Fruit fly (Drosophila melanogaster): Measurements from ENCODE around the gene Tmf.

Tmf gene

DNA sequence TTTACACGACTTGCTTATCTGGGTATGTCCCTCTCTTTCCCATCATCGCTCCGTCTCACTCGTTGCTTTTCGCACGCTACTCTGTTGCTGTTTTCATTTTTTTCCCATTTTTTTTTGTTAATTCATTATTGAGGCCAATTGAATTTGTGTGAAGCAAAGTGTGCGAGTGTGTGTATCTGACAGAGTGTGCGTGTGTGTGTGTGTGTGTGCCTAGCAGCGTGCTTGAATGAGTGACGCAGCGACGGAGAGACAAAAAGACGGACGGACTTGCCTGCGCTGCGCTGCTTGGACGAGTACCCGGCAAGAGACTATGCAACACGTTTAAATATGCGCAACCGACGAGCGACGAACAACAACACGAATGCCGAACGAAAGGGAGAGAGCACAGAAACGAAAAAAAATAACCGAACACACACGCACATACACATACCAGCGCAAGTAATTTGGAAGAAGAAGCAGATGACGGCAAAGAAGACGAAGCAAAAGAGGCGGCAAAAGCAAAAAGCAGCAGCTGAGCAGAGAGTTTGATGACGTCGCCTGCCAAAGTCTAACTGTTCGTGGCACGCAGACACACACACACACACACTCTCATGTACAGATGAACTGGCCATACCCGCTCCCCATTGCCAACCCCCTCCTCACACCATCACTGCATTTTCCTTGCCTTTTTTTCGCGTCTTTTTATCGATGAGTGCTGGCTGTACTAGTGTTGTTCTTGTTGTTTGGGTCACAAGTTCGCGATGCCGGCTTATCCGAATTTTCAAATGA is 18.6 kb downstream of the Tmf start:
- TF ChIP-seq noc (tag; optimal IDR thresholded peaks at IDR 0.05), result no peak

DNA sequence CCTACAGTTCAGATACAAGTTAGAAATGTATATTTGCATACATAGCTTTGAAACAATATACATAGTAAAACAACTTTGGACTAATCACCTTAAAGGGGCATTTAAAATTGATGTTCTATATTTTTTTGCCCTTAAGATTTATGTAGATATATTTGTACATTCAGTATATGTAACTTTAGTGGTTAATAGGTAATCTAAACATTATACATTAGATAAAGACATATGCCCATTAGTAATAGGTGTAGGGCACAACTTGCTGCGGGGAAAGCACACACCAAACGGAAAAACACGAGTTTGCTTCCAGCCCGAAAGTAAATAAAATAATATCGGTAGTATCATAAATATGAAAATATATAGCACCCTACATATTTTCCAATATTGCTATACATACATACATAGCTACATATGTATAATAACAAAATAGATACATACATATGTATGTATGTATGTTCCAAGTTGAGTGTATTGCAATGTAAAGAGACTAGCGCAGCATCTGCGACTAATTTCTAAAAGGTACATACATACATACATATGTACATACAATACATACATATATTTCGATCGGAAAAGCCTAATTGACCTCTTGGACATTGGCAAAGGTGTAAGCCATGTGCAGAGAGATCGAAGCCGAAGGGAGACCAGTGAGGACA is 19.3 kb downstream of the Tmf start, which contains the start of gene CG43736:
CG43736 (plus strand) TSS at position 600 of the 650 bp plus-strand sequence.
- peak; percentile 97 for TF ChIP-seq noc (tag; optimal IDR thresholded peaks at IDR 0.05)

DNA sequence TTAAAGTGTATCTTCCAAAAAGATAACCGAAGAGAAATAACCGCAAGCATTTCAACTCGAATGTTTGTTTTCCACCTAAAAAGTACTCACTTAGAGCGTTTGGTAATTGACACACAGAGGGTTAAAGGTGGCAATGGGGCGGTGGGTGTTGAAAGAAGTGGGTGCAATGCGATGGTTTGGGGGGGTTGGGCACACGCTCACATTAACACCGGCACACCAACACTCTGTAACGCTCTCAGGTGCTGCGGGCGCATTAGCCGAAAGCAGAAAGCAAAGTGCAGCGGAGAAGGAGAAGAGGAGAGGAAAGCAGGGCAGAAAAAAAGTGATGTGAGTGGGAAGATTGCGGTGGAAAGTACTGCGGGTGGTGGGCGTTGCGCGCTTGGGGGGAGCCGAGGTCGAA is 20.9 kb downstream of the Tmf start:
- TF ChIP-seq noc (tag; optimal IDR thresholded peaks at IDR 0.05), result no peak

DNA sequence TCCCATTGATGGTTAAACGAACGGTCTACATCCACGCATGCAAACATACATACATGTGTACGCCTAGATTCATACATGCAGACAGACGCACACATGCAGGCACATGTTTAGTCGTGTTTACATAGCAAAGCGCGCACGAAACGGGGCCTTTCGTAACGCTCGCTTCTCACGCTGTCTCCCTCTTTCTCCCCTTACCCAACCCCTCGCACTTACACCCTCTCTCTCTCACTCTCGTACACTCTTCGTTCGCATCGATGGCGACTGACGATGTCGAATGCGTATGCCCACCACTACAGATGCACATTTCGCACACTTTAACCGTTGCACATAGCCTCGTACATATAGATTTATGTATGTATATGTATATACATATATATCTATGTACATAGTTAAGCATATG is 21.9 kb downstream of the Tmf start:
- TF ChIP-seq noc (tag; optimal IDR thresholded peaks at IDR 0.05), result no peak

DNA sequence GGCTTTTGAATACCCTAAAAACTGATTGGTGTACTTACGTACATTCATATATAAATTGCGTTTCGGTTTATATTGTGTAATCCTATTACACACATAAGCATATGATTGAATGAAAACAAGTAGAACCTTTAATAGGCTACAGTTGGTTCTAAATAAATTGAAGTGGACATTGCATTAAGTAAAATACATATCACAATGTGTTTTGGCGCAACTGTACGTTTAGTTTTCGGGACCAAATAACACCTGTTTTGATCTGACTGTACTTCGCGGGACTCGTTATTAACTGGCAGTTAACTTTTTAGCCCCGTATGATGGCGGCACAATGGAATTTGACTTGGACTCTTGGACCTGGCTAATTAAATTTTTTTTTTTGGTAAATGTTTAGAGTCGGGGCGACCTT is 22.6 kb downstream of the Tmf start:
- no peak for TF ChIP-seq noc (tag; optimal IDR thresholded peaks at IDR 0.05)

DNA sequence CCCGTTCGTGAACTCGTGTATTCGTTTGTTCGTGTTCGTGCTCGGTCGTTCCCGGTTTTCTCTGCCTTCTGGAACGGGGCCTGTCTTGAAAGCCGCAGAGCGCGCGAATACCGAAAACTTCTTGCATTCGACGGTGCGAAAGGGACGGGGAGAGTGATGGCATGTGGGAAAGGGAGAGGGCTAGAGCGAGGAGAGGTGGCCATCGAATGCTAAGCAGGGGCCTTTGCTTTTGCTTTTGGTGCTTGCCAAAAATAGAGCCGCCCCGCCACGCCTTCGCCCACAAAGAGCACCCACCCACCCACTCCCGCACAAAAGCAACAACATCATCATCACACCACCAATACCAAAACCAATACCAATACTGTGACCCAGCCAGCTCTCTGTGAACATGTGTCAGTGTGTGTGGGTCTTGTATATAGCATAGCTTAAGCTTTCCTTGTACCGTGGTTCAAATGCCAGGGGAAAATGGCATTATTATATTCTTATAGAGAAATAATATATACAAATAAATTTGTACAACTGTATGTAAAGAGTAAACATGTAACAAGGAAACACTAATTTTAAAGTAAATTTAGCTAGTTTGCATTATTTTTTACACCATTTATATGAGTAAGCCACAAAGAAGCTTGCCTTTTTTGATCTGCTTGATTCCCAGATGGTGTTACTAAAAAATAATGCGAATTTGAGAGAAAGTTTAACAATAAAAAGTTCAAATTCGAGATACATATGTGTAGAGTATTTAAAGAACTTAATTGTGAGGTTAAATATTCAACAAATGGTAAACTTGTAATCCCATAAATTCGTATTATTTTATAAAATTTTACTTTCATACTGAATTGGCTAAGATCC is 23.3 kb downstream of the Tmf start, which contains the start of gene CG14434:
CG14434 (minus strand) TSS at position 20 of the 849 bp plus-strand sequence.
- TF ChIP-seq noc (tag; optimal IDR thresholded peaks at IDR 0.05), result peak; percentile 33

DNA sequence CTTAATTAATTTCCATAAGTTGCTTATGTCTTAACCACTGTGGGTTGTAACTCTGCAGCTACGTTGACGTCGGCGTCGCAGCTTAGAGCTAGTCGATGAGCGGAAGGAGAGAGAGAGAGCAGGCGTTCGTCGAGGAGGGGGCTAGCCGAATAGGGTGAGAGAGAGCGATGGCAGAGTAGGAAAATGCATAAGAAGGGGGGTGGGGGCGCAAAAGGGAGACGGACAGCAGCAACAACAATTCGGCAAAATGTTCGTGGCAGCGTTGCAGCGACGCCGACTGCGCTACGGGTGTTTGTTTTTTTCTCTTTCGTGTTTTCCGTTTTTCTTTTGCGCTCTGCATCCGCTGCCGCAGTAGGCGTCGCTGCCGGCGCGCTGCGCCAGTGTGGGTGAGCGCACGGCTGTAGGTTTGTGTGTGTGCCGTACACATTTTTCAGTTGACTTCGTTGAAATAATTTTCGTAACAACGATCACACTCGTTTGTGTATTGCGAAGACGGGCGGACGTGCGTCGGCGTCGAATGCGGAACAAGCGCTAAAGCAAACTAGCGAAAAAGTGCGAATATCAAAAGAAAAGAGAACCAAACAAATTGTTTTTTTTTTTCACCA is 24.0 kb downstream of the Tmf start:
- TF ChIP-seq noc (tag; optimal IDR thresholded peaks at IDR 0.05), result no peak

DNA sequence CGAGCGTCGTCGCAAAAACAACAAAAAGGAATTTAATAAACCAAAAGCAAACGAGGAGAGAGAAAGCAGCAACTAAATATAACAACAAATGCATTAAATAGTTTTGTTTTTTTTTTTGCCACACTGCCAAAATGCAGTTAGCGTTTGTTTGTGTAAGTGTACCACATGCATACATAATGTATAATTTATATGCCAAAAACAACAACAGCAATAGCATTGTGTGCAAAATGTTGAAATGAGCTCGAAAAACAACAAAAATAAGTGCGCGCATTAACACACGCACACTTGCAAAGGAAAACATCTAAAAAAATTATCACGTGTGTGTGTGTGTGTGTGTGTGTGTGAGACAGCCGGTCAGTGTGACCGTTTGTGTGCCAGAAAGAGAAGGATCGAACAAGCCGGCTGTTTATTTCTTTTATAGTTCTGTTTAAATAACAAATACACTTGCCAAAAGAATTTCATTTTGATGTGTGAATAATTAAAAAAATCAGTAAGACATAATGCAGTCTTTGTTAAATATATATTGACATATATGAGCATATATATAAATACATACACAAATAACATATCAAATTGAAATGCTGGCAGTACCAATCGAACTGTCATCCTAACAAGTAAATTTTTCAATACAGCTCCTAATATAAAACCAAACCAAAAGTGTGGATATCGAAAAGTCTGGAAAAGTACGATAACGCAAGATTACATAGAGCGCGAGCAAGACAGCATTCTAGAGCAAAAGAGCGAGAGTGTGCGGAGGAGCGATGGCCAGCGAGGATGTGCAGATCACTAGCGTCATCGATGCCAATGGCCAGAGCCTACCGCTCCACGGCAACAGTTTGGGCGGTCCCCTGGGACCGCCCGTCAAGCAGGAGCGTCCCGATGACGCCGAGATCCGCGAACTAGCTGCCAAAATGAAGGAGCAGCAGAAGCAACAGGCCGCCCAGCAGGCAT is 24.8 kb downstream of the Tmf start:
- no peak for TF ChIP-seq noc (tag; optimal IDR thresholded peaks at IDR 0.05)

DNA sequence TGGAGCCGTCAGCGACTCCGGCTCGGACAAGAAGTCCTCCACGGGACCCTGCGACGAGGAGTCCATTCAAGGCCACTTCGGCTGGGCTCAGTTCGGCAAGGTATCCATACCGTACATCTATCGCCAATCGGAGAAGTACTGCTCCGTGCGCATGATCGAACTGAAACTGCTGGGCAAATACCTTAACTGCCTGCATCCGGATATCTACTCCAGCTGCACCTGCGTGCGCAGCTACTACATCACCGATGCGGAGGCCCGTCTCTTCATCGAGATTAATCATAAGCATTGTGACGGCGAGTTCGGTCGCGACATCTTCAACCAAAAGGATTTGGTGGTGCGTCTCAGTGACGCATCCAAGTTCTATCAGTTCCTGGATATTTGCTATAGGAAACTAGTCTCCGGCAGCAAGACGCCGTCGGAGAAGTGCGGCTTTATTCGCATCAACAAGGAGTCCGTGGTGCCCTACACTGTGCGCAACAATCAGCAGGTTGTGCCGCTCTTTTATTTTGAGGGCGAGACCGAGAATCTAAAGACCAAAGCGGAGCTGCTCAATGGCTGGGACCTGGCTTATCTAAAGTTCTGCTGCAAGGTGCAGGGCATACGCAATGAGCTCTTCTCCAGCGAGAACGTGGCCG is 25.7 kb downstream of the Tmf start:
- TF ChIP-seq noc (tag; optimal IDR thresholded peaks at IDR 0.05), result no peak

DNA sequence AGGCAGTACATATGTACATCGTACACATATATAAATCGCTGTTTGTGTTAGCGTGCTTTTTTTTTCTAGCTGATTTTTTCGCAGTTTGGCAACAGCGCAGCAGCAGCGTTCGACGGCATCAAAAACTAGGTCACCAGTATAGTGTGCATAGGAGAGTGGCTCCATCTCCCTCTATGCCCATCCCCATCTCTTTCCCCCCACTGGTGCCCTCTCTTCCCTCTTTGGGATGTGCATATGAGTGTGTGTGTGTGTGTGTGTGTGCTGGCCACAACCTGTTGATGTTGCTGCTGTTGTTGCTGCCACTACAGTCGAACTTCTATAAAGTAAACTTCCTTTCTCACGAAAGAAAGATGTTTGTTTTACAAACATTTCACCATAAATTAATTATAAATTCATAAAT is 27.6 kb downstream of the Tmf start:
- TF ChIP-seq noc (tag; optimal IDR thresholded peaks at IDR 0.05), result no peak

DNA sequence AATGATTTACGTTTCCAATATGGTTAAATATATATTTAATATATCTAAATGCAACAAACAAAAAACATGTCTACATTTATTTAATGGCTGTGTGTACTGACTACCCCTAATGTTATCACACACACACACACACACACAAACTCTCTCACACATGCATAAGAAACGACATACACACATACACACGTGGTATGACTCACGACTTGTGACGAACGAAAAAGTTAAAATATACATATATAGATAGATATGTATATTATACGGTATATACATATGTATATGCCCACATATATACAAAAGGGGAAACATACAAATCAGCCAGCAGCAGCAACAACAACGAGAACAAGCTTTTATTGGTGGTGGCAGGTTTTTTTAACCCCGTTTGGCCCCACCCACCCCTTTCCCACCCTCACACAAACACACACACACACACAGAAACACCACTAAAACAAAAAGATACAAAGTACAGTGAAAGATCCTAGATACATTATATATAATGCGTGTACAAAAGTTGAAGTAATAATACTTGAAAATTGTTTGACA is 30.8 kb downstream of the Tmf start:
- TF ChIP-seq noc (tag; optimal IDR thresholded peaks at IDR 0.05), result no peak

DNA sequence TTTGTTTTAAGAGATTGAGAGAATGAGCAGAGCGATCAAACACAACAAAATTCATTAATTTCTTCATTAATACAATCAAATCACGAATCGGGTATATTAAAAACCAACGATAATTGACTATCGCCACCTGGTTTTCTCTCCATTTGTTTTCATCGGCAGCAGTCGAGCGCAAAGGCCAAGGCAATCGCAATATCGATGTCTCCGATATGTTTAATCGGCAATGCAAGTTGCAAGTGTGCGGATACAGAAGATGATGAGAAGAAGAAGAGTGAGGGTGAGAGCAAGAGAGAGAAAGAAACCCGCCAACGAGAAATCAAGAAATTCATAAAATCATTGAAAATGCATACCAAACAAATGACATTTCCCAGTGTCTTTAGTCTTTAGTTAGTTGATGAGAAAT is 31.6 kb downstream of the Tmf start:
- TF ChIP-seq noc (tag; optimal IDR thresholded peaks at IDR 0.05), result no peak

DNA sequence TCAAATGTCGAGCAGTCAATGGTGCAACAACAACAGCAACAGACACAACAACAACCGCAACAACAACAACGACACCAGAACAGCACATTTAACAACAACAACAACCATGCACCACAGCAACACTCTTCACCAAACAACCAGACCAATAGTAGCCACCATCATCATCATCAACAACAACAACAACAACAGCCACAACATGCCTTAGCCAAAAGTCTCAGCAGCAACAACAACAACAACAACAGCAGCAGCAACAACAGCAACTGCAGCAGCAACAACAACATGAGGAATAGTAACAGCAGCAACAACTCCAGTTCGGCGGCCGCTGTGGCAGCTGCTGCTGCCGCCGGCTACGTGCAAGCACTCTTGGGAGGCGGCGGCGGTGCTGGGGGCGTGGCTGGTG is 32.2 kb downstream of the Tmf start:
- TF ChIP-seq noc (tag; optimal IDR thresholded peaks at IDR 0.05), result no peak

Data from whole organism, larva.